Worm (Caenorhabditis elegans): ENCODE results near the gene W01F3.2.

W01F3.2 gene

ce11 chrV:20631255-20631654 lies 28.9 kb upstream of the W01F3.2 start, which contains the start of gene F46B3.14:
TSS of gene F46B3.14 (minus strand) at chrV:20631355.
- no peak for TF ChIP-seq ztf-11 (tag; optimal IDR thresholded peaks at IDR 0.05)
- no peak for TF ChIP-seq tbx-8 (GFP tag; optimal IDR thresholded peaks at IDR 0.05)
- no peak for TF ChIP-seq nhr-76 (tag; optimal IDR thresholded peaks at IDR 0.05)
- no peak for TF ChIP-seq unc-120 (tag; optimal IDR thresholded peaks at IDR 0.05; ENCODE audit: poor library complexity, severe bottlenecking)
- no peak for TF ChIP-seq mab-5 (tag; optimal IDR thresholded peaks at IDR 0.05)
- no peak for TF ChIP-seq ceh-39 (tag; optimal IDR thresholded peaks at IDR 0.05)
- no peak for TF ChIP-seq unc-62 (GFP tag; optimal IDR thresholded peaks at IDR 0.05)
- TF ChIP-seq unc-39 (tag; optimal IDR thresholded peaks at IDR 0.05) = no peak
- TF ChIP-seq sem-2 (GFP tag; optimal IDR thresholded peaks at IDR 0.05) = no peak
- no peak for TF ChIP-seq M03D4.4 (tag; optimal IDR thresholded peaks at IDR 0.05)
- no peak for TF ChIP-seq lin-32 (GFP tag; optimal IDR thresholded peaks at IDR 0.05)

- TF ChIP-seq ceh-39 (tag; optimal IDR thresholded peaks at IDR 0.05) (no peak), flh-1 (GFP tag; optimal IDR thresholded peaks at IDR 0.05) (no peak), bed-3 (GFP tag; optimal IDR thresholded peaks at IDR 0.05) (no peak), unc-62 (GFP tag; optimal IDR thresholded peaks at IDR 0.05) (no peak), hlh-1 (tag; optimal IDR thresholded peaks at IDR 0.05) (no peak), elt-3 (tag; optimal IDR thresholded peaks at IDR 0.05) (no peak), blmp-1 (tag; optimal IDR thresholded peaks at IDR 0.05) (no peak), ces-1 (GFP tag; optimal IDR thresholded peaks at IDR 0.05) (no peak), mls-2 (tag; optimal IDR thresholded peaks at IDR 0.05) (no peak), nhr-76 (tag; optimal IDR thresholded peaks at IDR 0.05) (no peak), nhr-237 (tag; optimal IDR thresholded peaks at IDR 0.05) (no peak), zip-8 (tag; optimal IDR thresholded peaks at IDR 0.05) (no peak), lin-13 (tag; optimal IDR thresholded peaks at IDR 0.05) (no peak), sptf-1 (tag; optimal IDR thresholded peaks at IDR 0.05) (no peak), elt-1 (tag; optimal IDR thresholded peaks at IDR 0.05; ENCODE audit: borderline replicate concordance, insufficient read depth) (no peak), tbx-8 (GFP tag; optimal IDR thresholded peaks at IDR 0.05) (no peak), nhr-2 (tag; optimal IDR thresholded peaks at IDR 0.05) (no peak)
Observed at ce11 chrV:20633619-20634018, 26.5 kb upstream of the W01F3.2 start, which contains the start of gene F46B3.15. TSS of gene F46B3.15 (minus strand) at chrV:20633719.

ce11 chrV:20634330-20634729 lies 25.8 kb upstream of the W01F3.2 start, which contains the start of gene F46B3.16:
TSS of gene F46B3.16 (plus strand) at chrV:20634630.
- TF ChIP-seq nhr-28 (tag; optimal IDR thresholded peaks at IDR 0.05) (no peak), elt-1 (tag; optimal IDR thresholded peaks at IDR 0.05; ENCODE audit: borderline replicate concordance, insufficient read depth) (no peak)

- TF ChIP-seq unc-120 (tag; optimal IDR thresholded peaks at IDR 0.05; ENCODE audit: poor library complexity, severe bottlenecking) (no peak), elt-1 (tag; optimal IDR thresholded peaks at IDR 0.05; ENCODE audit: borderline replicate concordance, insufficient read depth) (no peak), unc-39 (tag; optimal IDR thresholded peaks at IDR 0.05) (no peak), nhr-76 (tag; optimal IDR thresholded peaks at IDR 0.05) (no peak), tbx-8 (GFP tag; optimal IDR thresholded peaks at IDR 0.05) (no peak), snpc-4 (tag; optimal IDR thresholded peaks at IDR 0.05) (no peak), nhr-12 (tag; optimal IDR thresholded peaks at IDR 0.05) (no peak), ceh-83 (GFP tag; optimal IDR thresholded peaks at IDR 0.05) (no peak), hlh-1 (tag; optimal IDR thresholded peaks at IDR 0.05) (no peak), sem-2 (GFP tag; optimal IDR thresholded peaks at IDR 0.05) (no peak)
Observed at ce11 chrV:20636855-20637254, 23.3 kb upstream of the W01F3.2 start, which contains the start of gene ttr-13. TSS of gene ttr-13 (minus strand) at chrV:20636955.

ce11 chrV:20638344-20638743 lies 21.8 kb upstream of the W01F3.2 start, which contains the start of gene Y44A6B.3:
TSS of gene Y44A6B.3 (minus strand) at chrV:20638444.
- TF ChIP-seq nhr-2 (tag; optimal IDR thresholded peaks at IDR 0.05) (no peak), lin-13 (tag; optimal IDR thresholded peaks at IDR 0.05) (no peak), ces-1 (GFP tag; optimal IDR thresholded peaks at IDR 0.05) (no peak), lin-32 (GFP tag; optimal IDR thresholded peaks at IDR 0.05) (no peak), mep-1 (tag; optimal IDR thresholded peaks at IDR 0.05) (no peak), ham-2 (GFP tag; optimal IDR thresholded peaks at IDR 0.05) (no peak), pha-4 (tag; optimal IDR thresholded peaks at IDR 0.05) (no peak), ceh-39 (tag; optimal IDR thresholded peaks at IDR 0.05) (no peak), snpc-4 (tag; optimal IDR thresholded peaks at IDR 0.05) (no peak)
